Worm (Caenorhabditis elegans) whole organism, midembryonic: ENCODE measurements around the gene F31D4.5.
A peak's percentile ranks its signal among the peaks of the same experiment; 100 is the strongest.

Experiments
- T22C8.4 ChIP-seq: fragments of 200-800 bp; sonication (Bioruptor generic); IDR thresholded peaks from 2 replicates; pipeline ENCODE4 v1.3.6; 2022; ENCODE audit warnings: missing genetic modification characterization, missing compliant biosample characterization
- cog-1 ChIP-seq: sonication (generic microtip); optimal IDR thresholded peaks from 2 replicates; lab custom pipeline; 2016; ENCODE audit warnings: missing genetic modification characterization, missing compliant biosample characterization
- flt-1 ChIP-seq: fragments of 200-800 bp; sonication (Bioruptor generic); IDR thresholded peaks from 2 replicates; pipeline ENCODE4 v1.3.6; 2022; ENCODE audit warnings: missing genetic modification characterization, missing compliant biosample characterization
- klf-2 ChIP-seq: fragments of 200-800 bp; sonication (Bioruptor generic); conservative IDR thresholded peaks from 2 replicates; pipeline ENCODE4 v1.3.6; 2022; ENCODE audit warnings: missing genetic modification reagents, missing genetic modification characterization, missing compliant biosample characterization
- med-1 ChIP-seq: sonication (generic microtip); optimal IDR thresholded peaks from 2 replicates; lab custom pipeline; 2017; ENCODE audit warnings: missing genetic modification characterization, mild to moderate bottlenecking, missing compliant biosample characterization, antibody characterized with exemption, missing genetic modification reagents; ENCODE audit not compliant: insufficient read depth
- ref-1 ChIP-seq: fragments of 200-800 bp; sonication (Bioruptor generic); conservative IDR thresholded peaks from 2 replicates; pipeline ENCODE4 v1.3.6; 2022; ENCODE audit warnings: missing genetic modification reagents, missing genetic modification characterization, missing compliant biosample characterization
- tab-1 ChIP-seq: fragments of 200-800 bp; sonication (Bioruptor generic); IDR thresholded peaks from 2 replicates; pipeline ENCODE4 v1.3.6; 2022; ENCODE audit warnings: missing genetic modification characterization, missing compliant biosample characterization
- ztf-23 ChIP-seq: fragments of 200-800 bp; sonication (Bioruptor generic); IDR thresholded peaks from 2 replicates; pipeline ENCODE4 v1.3.6; 2022; ENCODE audit warnings: missing genetic modification reagents, missing genetic modification characterization, missing compliant biosample characterization
- ztf-29 ChIP-seq: fragments of 200-800 bp; sonication (Bioruptor generic); IDR thresholded peaks from 2 replicates; pipeline ENCODE4 v1.3.6; 2022; ENCODE audit warnings: missing genetic modification reagents, missing genetic modification characterization, missing compliant biosample characterization

The F31D4.5 gene

ce11 chrV:20828820-20829219 lies 25.1 kb upstream of the F31D4.5 start, which contains the start of gene sbt-1:
Gene sbt-1 (minus strand): TSS chrV:20828881.
- TF ChIP-seq tab-1 (GFP tag; lab: Robert Waterston, UW) (no peak), cog-1 (tag; lab: Kevin White, UChicago) (no peak), med-1 (GFP tag; lab: Kevin White, UChicago) (no peak), flt-1 (GFP tag; lab: Robert Waterston, UW) (0 out of 2 replicates have a peak, but pooled peaks have one; percentile 4), klf-2 (no peak), ref-1 (no peak), T22C8.4 (GFP tag; lab: Robert Waterston, UW) (peak; percentile 32; the same call in 1 of the 2 replicates)

DNA sequence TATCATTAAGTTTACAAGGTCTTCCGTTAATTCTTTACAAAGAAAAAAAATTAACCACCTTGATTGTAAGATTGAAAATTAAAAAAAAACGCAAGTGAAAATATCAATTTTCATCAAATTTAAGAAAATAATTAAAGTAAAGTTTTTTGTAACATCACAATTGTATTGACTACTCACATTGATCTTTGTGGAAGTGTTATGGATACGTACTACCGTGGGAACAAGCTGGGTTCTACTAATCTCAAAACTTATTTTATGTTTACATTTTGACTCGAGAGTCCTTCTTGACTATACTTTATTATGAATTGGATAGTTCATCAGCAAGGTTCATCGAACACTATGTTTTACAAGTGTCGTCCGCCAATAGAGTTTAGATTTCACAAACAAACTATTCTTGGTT lies 24.4 kb upstream of the F31D4.5 start, which contains the start of gene num-1:
Gene num-1, plus strand, starts transcription at position 301 of the 400 bp plus-strand sequence.
- TF ChIP-seq T22C8.4 (GFP tag; lab: Robert Waterston, UW), result no peak

- no peak for TF ChIP-seq ref-1
- TF ChIP-seq flt-1 (GFP tag; lab: Robert Waterston, UW), result no peak
- TF ChIP-seq cog-1 (tag; lab: Kevin White, UChicago), result no peak
- no peak for TF ChIP-seq klf-2
- TF ChIP-seq tab-1 (GFP tag; lab: Robert Waterston, UW), result no peak
- TF ChIP-seq med-1 (GFP tag; lab: Kevin White, UChicago), result no peak
- TF ChIP-seq ztf-29 (GFP tag; lab: Robert Waterston, UW), result no peak
- no peak for TF ChIP-seq ztf-23 (GFP tag; lab: Robert Waterston, UW)
- no peak for TF ChIP-seq T22C8.4 (GFP tag; lab: Robert Waterston, UW)
These were observed 23.5 kb upstream of the F31D4.5 start for ce11 chrV:20830409-20830808.

DNA sequence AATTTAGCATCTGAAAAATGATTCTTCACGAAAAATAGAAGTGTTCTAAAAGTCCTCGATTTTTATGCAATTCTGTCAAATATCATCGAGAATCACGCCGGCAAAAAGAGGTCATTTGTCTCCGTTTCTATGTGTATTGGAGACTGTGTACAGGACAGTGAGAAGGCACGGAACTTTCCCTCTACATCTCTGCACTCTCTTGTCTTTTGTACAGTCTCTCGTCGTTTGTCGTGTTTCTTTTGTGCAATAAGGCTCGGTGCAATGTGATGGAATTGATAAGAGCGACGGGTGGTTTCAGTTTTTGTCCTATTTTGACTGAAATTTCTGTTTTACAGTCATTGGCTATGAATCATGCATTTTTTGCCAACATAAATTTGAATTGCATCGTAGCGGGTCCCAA lies 22.0 kb upstream of the F31D4.5 start:
- TF ChIP-seq klf-2 (no peak), med-1 (GFP tag; lab: Kevin White, UChicago) (no peak), ztf-29 (GFP tag; lab: Robert Waterston, UW) (no peak), T22C8.4 (GFP tag; lab: Robert Waterston, UW) (no peak), tab-1 (GFP tag; lab: Robert Waterston, UW) (no peak), flt-1 (GFP tag; lab: Robert Waterston, UW) (no peak)

ce11 chrV:20832554-20832963 lies 21.3 kb upstream of the F31D4.5 start:
- TF ChIP-seq ztf-23 (GFP tag; lab: Robert Waterston, UW), result no peak
- no peak for TF ChIP-seq tab-1 (GFP tag; lab: Robert Waterston, UW)
- no peak for TF ChIP-seq T22C8.4 (GFP tag; lab: Robert Waterston, UW)
- TF ChIP-seq ztf-29 (GFP tag; lab: Robert Waterston, UW), result no peak
- TF ChIP-seq cog-1 (tag; lab: Kevin White, UChicago), result peak; percentile 30
- TF ChIP-seq flt-1 (GFP tag; lab: Robert Waterston, UW), result peak; percentile 29; the same call in 1 of the 2 replicates
- TF ChIP-seq med-1 (GFP tag; lab: Kevin White, UChicago), result no peak
- TF ChIP-seq klf-2, result no peak
- TF ChIP-seq ref-1, result no peak

ce11 chrV:20837765-20838164 lies 16.1 kb upstream of the F31D4.5 start, which contains the start of gene mrps-12:
Gene mrps-12 (plus strand): TSS chrV:20838080.
- TF ChIP-seq flt-1 (GFP tag; lab: Robert Waterston, UW) (no peak), cog-1 (tag; lab: Kevin White, UChicago) (no peak), ztf-29 (GFP tag; lab: Robert Waterston, UW) (no peak), tab-1 (GFP tag; lab: Robert Waterston, UW) (no peak), med-1 (GFP tag; lab: Kevin White, UChicago) (no peak), ref-1 (no peak), ztf-23 (GFP tag; lab: Robert Waterston, UW) (no peak), klf-2 (no peak), T22C8.4 (GFP tag; lab: Robert Waterston, UW) (no peak)

- TF ChIP-seq ref-1 (no peak), T22C8.4 (GFP tag; lab: Robert Waterston, UW) (no peak), ztf-23 (GFP tag; lab: Robert Waterston, UW) (no peak), ztf-29 (GFP tag; lab: Robert Waterston, UW) (no peak), med-1 (GFP tag; lab: Kevin White, UChicago) (no peak), klf-2 (no peak), cog-1 (tag; lab: Kevin White, UChicago) (no peak), tab-1 (GFP tag; lab: Robert Waterston, UW) (no peak), flt-1 (GFP tag; lab: Robert Waterston, UW) (no peak)
These were observed 15.3 kb upstream of the F31D4.5 start, which contains the start of gene exos-7 for ce11 chrV:20838565-20838964. Gene exos-7 (plus strand): TSS chrV:20838865.

- TF ChIP-seq ztf-23 (GFP tag; lab: Robert Waterston, UW) (peak; percentile 76), flt-1 (GFP tag; lab: Robert Waterston, UW) (peak; percentile 69; the same call in 1 of the 2 replicates), klf-2 (0 out of 2 replicates have a peak, but pooled peaks have one; percentile 34)
These were observed 14.5 kb upstream of the F31D4.5 start for ce11 chrV:20839307-20839909.

DNA sequence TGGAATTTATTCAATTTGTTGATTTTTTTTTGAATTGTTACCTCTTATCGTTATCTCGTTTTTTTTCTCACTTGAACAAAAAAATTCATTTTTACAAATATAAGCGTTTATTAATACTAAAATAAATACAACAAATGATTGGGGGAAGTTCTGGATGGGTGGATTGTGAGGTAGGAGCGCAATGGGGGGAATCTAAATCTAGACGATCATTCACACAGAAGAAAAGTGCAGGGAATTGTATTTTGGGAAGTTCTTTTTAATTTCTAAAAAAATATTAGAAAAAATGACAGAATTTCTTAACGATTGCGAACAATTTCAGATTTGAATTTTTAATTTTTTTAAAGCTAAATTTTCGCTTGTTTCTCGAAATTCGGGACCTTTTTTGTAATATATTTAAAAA lies 12.4 kb upstream of the F31D4.5 start:
- TF ChIP-seq tab-1 (GFP tag; lab: Robert Waterston, UW) (no peak), med-1 (GFP tag; lab: Kevin White, UChicago) (no peak), flt-1 (GFP tag; lab: Robert Waterston, UW) (no peak), ztf-29 (GFP tag; lab: Robert Waterston, UW) (no peak), cog-1 (tag; lab: Kevin White, UChicago) (no peak), ztf-23 (GFP tag; lab: Robert Waterston, UW) (no peak), ref-1 (no peak), klf-2 (no peak), T22C8.4 (GFP tag; lab: Robert Waterston, UW) (no peak)
